Worm (Caenorhabditis elegans): ENCODE measurements around the gene bcas-2.

Gene bcas-2

ce11 chrIII:6245728-6246127 lies at the start of gene bcas-2:
Gene bcas-2 (minus strand): TSS chrIII:6245828.
- TF ChIP-seq hmbx-1 (tag; optimal IDR thresholded peaks at IDR 0.05) (no peak), hmg-4 (GFP tag; optimal IDR thresholded peaks at IDR 0.05) (no peak), pes-1 (GFP tag; IDR thresholded peaks at IDR 0.05) (no peak), tra-4 (tag; optimal IDR thresholded peaks at IDR 0.05) (no peak), ama-1 (optimal IDR thresholded peaks at IDR 0.05) (no peak), flt-1 (GFP tag; IDR thresholded peaks at IDR 0.05) (no peak), ceh-13 (GFP tag; optimal IDR thresholded peaks at IDR 0.05) (no peak), F13C5.2 (tag; optimal IDR thresholded peaks at IDR 0.05) (no peak), hnd-1 (tag; optimal IDR thresholded peaks at IDR 0.05) (no peak)

ce11 chrIII:6290469-6291182 lies 45.0 kb upstream of the bcas-2 start:
- TF ChIP-seq flt-1 (GFP tag; IDR thresholded peaks at IDR 0.05): no peak
- TF ChIP-seq ets-7 (tag; optimal IDR thresholded peaks at IDR 0.05): no peak
- no peak for TF ChIP-seq hmbx-1 (tag; optimal IDR thresholded peaks at IDR 0.05)
- no peak for TF ChIP-seq tbx-37 (GFP tag; conservative IDR thresholded peaks at IDR 0.05)
- TF ChIP-seq scrt-1 (GFP tag; IDR thresholded peaks at IDR 0.05): no peak
- no peak for TF ChIP-seq ama-1 (optimal IDR thresholded peaks at IDR 0.05)
- no peak for TF ChIP-seq hmg-4 (GFP tag; optimal IDR thresholded peaks at IDR 0.05)
- no peak for TF ChIP-seq B0310.2 (tag; optimal IDR thresholded peaks at IDR 0.05)
- no peak for TF ChIP-seq ceh-36 (tag; optimal IDR thresholded peaks at IDR 0.05)
- TF ChIP-seq F13C5.2 (tag; optimal IDR thresholded peaks at IDR 0.05): no peak
- TF ChIP-seq sea-1 (GFP tag; conservative IDR thresholded peaks at IDR 0.05): no peak
- TF ChIP-seq tra-4 (tag; optimal IDR thresholded peaks at IDR 0.05): no peak
- no peak for TF ChIP-seq ceh-13 (GFP tag; optimal IDR thresholded peaks at IDR 0.05)
- no peak for TF ChIP-seq aly-1 (tag; optimal IDR thresholded peaks at IDR 0.05)
- no peak for TF ChIP-seq tbx-11 (GFP tag; IDR thresholded peaks at IDR 0.05)
- no peak for TF ChIP-seq hnd-1 (tag; optimal IDR thresholded peaks at IDR 0.05)

- TF ChIP-seq pes-1 (GFP tag; IDR thresholded peaks at IDR 0.05): no peak
- no peak for TF ChIP-seq ceh-36 (tag; optimal IDR thresholded peaks at IDR 0.05)
- no peak for TF ChIP-seq hmbx-1 (tag; optimal IDR thresholded peaks at IDR 0.05)
- TF ChIP-seq flt-1 (GFP tag; IDR thresholded peaks at IDR 0.05): no peak
- TF ChIP-seq hmg-4 (GFP tag; optimal IDR thresholded peaks at IDR 0.05): no peak
- TF ChIP-seq tbx-37 (GFP tag; conservative IDR thresholded peaks at IDR 0.05): no peak
- no peak for TF ChIP-seq ama-1 (optimal IDR thresholded peaks at IDR 0.05)
- no peak for TF ChIP-seq tra-4 (tag; optimal IDR thresholded peaks at IDR 0.05)
- TF ChIP-seq hnd-1 (tag; optimal IDR thresholded peaks at IDR 0.05): no peak
- TF ChIP-seq F13C5.2 (tag; optimal IDR thresholded peaks at IDR 0.05): no peak
- no peak for TF ChIP-seq tbx-11 (GFP tag; IDR thresholded peaks at IDR 0.05)
- TF ChIP-seq ets-7 (tag; optimal IDR thresholded peaks at IDR 0.05): no peak
- no peak for TF ChIP-seq aly-1 (tag; optimal IDR thresholded peaks at IDR 0.05)
- no peak for TF ChIP-seq ceh-13 (GFP tag; optimal IDR thresholded peaks at IDR 0.05)
- no peak for TF ChIP-seq scrt-1 (GFP tag; IDR thresholded peaks at IDR 0.05)
- no peak for TF ChIP-seq sea-1 (GFP tag; conservative IDR thresholded peaks at IDR 0.05)
- TF ChIP-seq B0310.2 (tag; optimal IDR thresholded peaks at IDR 0.05): no peak
These were observed 43.7 kb upstream of the bcas-2 start for ce11 chrIII:6289366-6289765.

- TF ChIP-seq ceh-13 (GFP tag; optimal IDR thresholded peaks at IDR 0.05) (no peak), ceh-36 (tag; optimal IDR thresholded peaks at IDR 0.05) (no peak), aly-1 (tag; optimal IDR thresholded peaks at IDR 0.05) (no peak), tbx-37 (GFP tag; conservative IDR thresholded peaks at IDR 0.05) (no peak), ets-7 (tag; optimal IDR thresholded peaks at IDR 0.05) (no peak), hmbx-1 (tag; optimal IDR thresholded peaks at IDR 0.05) (no peak), flt-1 (GFP tag; IDR thresholded peaks at IDR 0.05) (no peak), hmg-4 (GFP tag; optimal IDR thresholded peaks at IDR 0.05) (no peak), pes-1 (GFP tag; IDR thresholded peaks at IDR 0.05) (no peak), B0310.2 (tag; optimal IDR thresholded peaks at IDR 0.05) (no peak), tbx-11 (GFP tag; IDR thresholded peaks at IDR 0.05) (no peak)
These were observed 41.6 kb upstream of the bcas-2 start, which contains the start of gene F47D12.6 for ce11 chrIII:6287195-6287594. Gene F47D12.6 (minus strand): TSS chrIII:6287295.

- no peak for TF ChIP-seq hmg-4 (GFP tag; optimal IDR thresholded peaks at IDR 0.05)
- no peak for TF ChIP-seq sea-1 (GFP tag; conservative IDR thresholded peaks at IDR 0.05)
- no peak for TF ChIP-seq ama-1 (optimal IDR thresholded peaks at IDR 0.05)
- no peak for TF ChIP-seq B0310.2 (tag; optimal IDR thresholded peaks at IDR 0.05)
- TF ChIP-seq ceh-36 (tag; optimal IDR thresholded peaks at IDR 0.05): no peak
- no peak for TF ChIP-seq scrt-1 (GFP tag; IDR thresholded peaks at IDR 0.05)
These were observed 40.3 kb upstream of the bcas-2 start, which contains the start of gene gadr-3 for ce11 chrIII:6285890-6286289. Gene gadr-3 (minus strand): TSS chrIII:6285990.

- no peak for TF ChIP-seq ama-1 (optimal IDR thresholded peaks at IDR 0.05)
- TF ChIP-seq tbx-11 (GFP tag; IDR thresholded peaks at IDR 0.05): no peak
These were observed 37.4 kb upstream of the bcas-2 start for ce11 chrIII:6283024-6283423.

- peak; percentile 24 for TF ChIP-seq F13C5.2 (tag; optimal IDR thresholded peaks at IDR 0.05)
- no peak for TF ChIP-seq hmbx-1 (tag; optimal IDR thresholded peaks at IDR 0.05)
- no peak for TF ChIP-seq sea-1 (GFP tag; conservative IDR thresholded peaks at IDR 0.05)
- TF ChIP-seq hnd-1 (tag; optimal IDR thresholded peaks at IDR 0.05): no peak
- TF ChIP-seq tbx-11 (GFP tag; IDR thresholded peaks at IDR 0.05): no peak
- no peak for TF ChIP-seq pes-1 (GFP tag; IDR thresholded peaks at IDR 0.05)
- TF ChIP-seq ama-1 (optimal IDR thresholded peaks at IDR 0.05): no peak
- TF ChIP-seq tbx-37 (GFP tag; conservative IDR thresholded peaks at IDR 0.05): no peak
- no peak for TF ChIP-seq ets-7 (tag; optimal IDR thresholded peaks at IDR 0.05)
- TF ChIP-seq scrt-1 (GFP tag; IDR thresholded peaks at IDR 0.05): no peak
- no peak for TF ChIP-seq ceh-36 (tag; optimal IDR thresholded peaks at IDR 0.05)
- no peak for TF ChIP-seq tra-4 (tag; optimal IDR thresholded peaks at IDR 0.05)
- TF ChIP-seq flt-1 (GFP tag; IDR thresholded peaks at IDR 0.05): no peak
- TF ChIP-seq ceh-13 (GFP tag; optimal IDR thresholded peaks at IDR 0.05): no peak
- peak; percentile 87 for TF ChIP-seq hmg-4 (GFP tag; optimal IDR thresholded peaks at IDR 0.05)
These were observed 34.5 kb upstream of the bcas-2 start, which contains the start of gene hmg-1.2 for ce11 chrIII:6280070-6280596. Gene hmg-1.2 (plus strand): TSS chrIII:6280380.
